Fruit fly (Drosophila melanogaster): ENCODE data around the gene CG15554.

The CG15554 gene

dm6 chr3R:31146920-31147319 is 21.0 kb downstream of the CG15554 start:
- peak; percentile 13 for TF ChIP-seq Sox102F (GFP tag; optimal IDR thresholded peaks at IDR 0.05)
- TF ChIP-seq CG17186 (GFP tag; optimal IDR thresholded peaks at IDR 0.05), result no peak
- TF ChIP-seq prd (optimal IDR thresholded peaks at IDR 0.05), result no peak
- 0 out of 3 replicates have a peak, but pooled peaks have one; percentile 15 for TF ChIP-seq prd (GFP tag; IDR thresholded peaks at IDR 0.05)
- TF ChIP-seq CG33213 (GFP tag; optimal IDR thresholded peaks at IDR 0.05), result no peak

- TF ChIP-seq Doc2 (GFP tag; IDR thresholded peaks at IDR 0.05), result no peak
- TF ChIP-seq onecut (GFP tag; IDR thresholded peaks at IDR 0.05), result peak; percentile 91
- peak; percentile 63 for TF ChIP-seq CG3163 (GFP tag; optimal IDR thresholded peaks at IDR 0.05)
- peak; percentile 55; the same call in 1 of the 2 replicates for TF ChIP-seq CG9215 (GFP tag; IDR thresholded peaks at IDR 0.05)
- no peak for TF ChIP-seq Sry-δ (GFP tag; optimal IDR thresholded peaks at IDR 0.05)
- peak in 1 of 2 experiments; percentile 52 for TF ChIP-seq Trl (optimal IDR thresholded peaks at IDR 0.05)
- no peak for TF ChIP-seq Trl (GFP tag; optimal IDR thresholded peaks at IDR 0.05)
- TF ChIP-seq CG34422 (GFP tag; IDR thresholded peaks at IDR 0.05), result 0 out of 3 replicates have a peak, but pooled peaks have one; percentile 3
- TF ChIP-seq Hmr (GFP tag; optimal IDR thresholded peaks at IDR 0.05), result no peak
Observed at dm6 chr3R:31168429-31168828, 42.5 kb downstream of the CG15554 start.

- TF ChIP-seq CG15601 (tag; optimal IDR thresholded peaks at IDR 0.05) (no peak), GATAe (GFP tag; conservative IDR thresholded peaks at IDR 0.05) (no peak), grn (GFP tag; optimal IDR thresholded peaks at IDR 0.05) (no peak), CG1233 (GFP tag; optimal IDR thresholded peaks at IDR 0.05) (peak; percentile 87), CHES-1-like (GFP tag; optimal IDR thresholded peaks at IDR 0.05) (no peak), peb (GFP tag; IDR thresholded peaks at IDR 0.05) (no peak), CG4707 (GFP tag; optimal IDR thresholded peaks at IDR 0.05) (peak; percentile 51), CG13775 (GFP tag; optimal IDR thresholded peaks at IDR 0.05) (no peak), CG4424 (GFP tag; optimal IDR thresholded peaks at IDR 0.05) (peak; percentile 42), CG8765 (GFP tag; IDR thresholded peaks at IDR 0.05) (no peak), Sry-β (GFP tag; optimal IDR thresholded peaks at IDR 0.05) (peak; percentile 48), lbe (GFP tag; optimal IDR thresholded peaks at IDR 0.05) (no peak), CG7786 (GFP tag; optimal IDR thresholded peaks at IDR 0.05) (no peak), Dad (GFP tag; optimal IDR thresholded peaks at IDR 0.05) (no peak), bbx (GFP tag; IDR thresholded peaks at IDR 0.05; ENCODE audit: partially characterized antibody) (no peak), gt (GFP tag; IDR thresholded peaks at IDR 0.05) (no peak), Side (GFP tag; optimal IDR thresholded peaks at IDR 0.05) (no peak), chn (GFP tag; optimal IDR thresholded peaks at IDR 0.05) (peak; percentile 19), HmgZ (tag; optimal IDR thresholded peaks at IDR 0.05) (no peak), fd102C (GFP tag; optimal IDR thresholded peaks at IDR 0.05) (no peak), slbo (GFP tag; IDR thresholded peaks at IDR 0.05) (no peak), lab (GFP tag; optimal IDR thresholded peaks at IDR 0.05) (peak; percentile 33), Taf1 (GFP tag; IDR thresholded peaks at IDR 0.05) (no peak), al (GFP tag; IDR thresholded peaks at IDR 0.05) (no peak), sisA (GFP tag; IDR thresholded peaks at IDR 0.05) (no peak), Usf (GFP tag; optimal IDR thresholded peaks at IDR 0.05) (no peak), eve (GFP tag; optimal IDR thresholded peaks at IDR 0.05) (no peak), btn (GFP tag; optimal IDR thresholded peaks at IDR 0.05) (no peak), Ets97D (GFP tag; optimal IDR thresholded peaks at IDR 0.05) (peak; percentile 1), otp (GFP tag; IDR thresholded peaks at IDR 0.05) (no peak), zen2 (GFP tag; IDR thresholded peaks at IDR 0.05; ENCODE audit: partially characterized antibody) (no peak), pros (GFP tag; optimal IDR thresholded peaks at IDR 0.05) (no peak), mirr (GFP tag; optimal IDR thresholded peaks at IDR 0.05) (no peak), CG34224 (GFP tag; IDR thresholded peaks at IDR 0.05; ENCODE audit: partially characterized antibody) (no peak), ssp (GFP tag; IDR thresholded peaks at IDR 0.05) (no peak), onecut (GFP tag; IDR thresholded peaks at IDR 0.05) (peak; percentile 26), CG15514 (GFP tag; optimal IDR thresholded peaks at IDR 0.05) (peak; percentile 22)
Observed at dm6 chr3R:31168968-31169367, 43.0 kb downstream of the CG15554 start, which contains the start of gene stops. Gene stops (minus strand): TSS chr3R:31169106.
